Worm (Caenorhabditis elegans) whole organism, late embryonic: ENCODE data around the gene lec-11.

ENCODE experiments used
- C08G9.2 ChIP-seq: sonication (generic microtip); optimal IDR thresholded peaks from 2 replicates; lab custom pipeline; 2016; ENCODE audit warnings: mild to moderate bottlenecking, missing genetic modification characterization, moderate library complexity, missing compliant biosample characterization
- C38D4.7 ChIP-seq: fragments of 200-800 bp; sonication (Bioruptor generic); optimal IDR thresholded peaks from 2 replicates; lab custom pipeline; 2018; ENCODE audit warnings: mild to moderate bottlenecking, missing genetic modification characterization, moderate library complexity, missing compliant biosample characterization
- K09A11.1 ChIP-seq: sonication (generic microtip); optimal IDR thresholded peaks from 2 replicates; lab custom pipeline; 2017; ENCODE audit warnings: antibody characterized with exemption, mild to moderate bottlenecking, missing genetic modification characterization, missing compliant biosample characterization; ENCODE audit not compliant: insufficient read depth
- ceh-22 ChIP-seq: sonication (generic microtip); optimal IDR thresholded peaks from 2 replicates; lab custom pipeline; 2017; ENCODE audit warnings: missing biosample characterization, missing genetic modification characterization
- ceh-31 ChIP-seq: sonication (generic microtip); optimal IDR thresholded peaks from 2 replicates; lab custom pipeline; 2016; ENCODE audit warnings: missing genetic modification characterization, missing compliant biosample characterization
- ceh-34 ChIP-seq: sonication (generic microtip); optimal IDR thresholded peaks from 2 replicates; lab custom pipeline; 2016; ENCODE audit warnings: mild to moderate bottlenecking, missing genetic modification characterization, missing compliant biosample characterization
- ceh-48 ChIP-seq: sonication (generic microtip); optimal IDR thresholded peaks from 2 replicates; lab custom pipeline; 2016; ENCODE audit warnings: missing genetic modification characterization, inconsistent platforms, missing compliant biosample characterization
- ceh-6 ChIP-seq: fragments of 200-800 bp; sonication (Bioruptor generic); optimal IDR thresholded peaks from 2 replicates; lab custom pipeline; 2018; ENCODE audit warnings: mild to moderate bottlenecking, missing genetic modification characterization, missing compliant biosample characterization
- elt-2 ChIP-seq: sonication (generic microtip); optimal IDR thresholded peaks from 2 replicates; lab custom pipeline; 2016; ENCODE audit warnings: missing genetic modification reagents, missing genetic modification characterization, missing compliant biosample characterization
- ets-4 ChIP-seq: sonication (generic microtip); optimal IDR thresholded peaks from 2 replicates; lab custom pipeline; 2016; ENCODE audit warnings: missing genetic modification characterization, missing compliant biosample characterization
- eyg-1 ChIP-seq: sonication (generic microtip); optimal IDR thresholded peaks from 2 replicates; lab custom pipeline; 2016; ENCODE audit warnings: missing genotype, missing genetic modification characterization, missing compliant biosample characterization
- hlh-15 ChIP-seq: sonication (generic microtip); optimal IDR thresholded peaks from 2 replicates; lab custom pipeline; 2016; ENCODE audit warnings: missing genetic modification characterization, missing compliant biosample characterization
- hlh-30 ChIP-seq: sonication (generic microtip); optimal IDR thresholded peaks from 2 replicates; lab custom pipeline; 2017; ENCODE audit warnings: antibody characterized with exemption, missing genetic modification characterization, missing compliant biosample characterization; ENCODE audit not compliant: insufficient read depth
- hlh-8 ChIP-seq: sonication (generic microtip); optimal IDR thresholded peaks from 2 replicates; lab custom pipeline; 2016; ENCODE audit warnings: missing genotype, missing genetic modification characterization, missing compliant biosample characterization
- lin-11 ChIP-seq: fragments of 200-800 bp; sonication (Bioruptor generic); optimal IDR thresholded peaks from 2 replicates; lab custom pipeline; 2018; ENCODE audit warnings: mild to moderate bottlenecking, missing genetic modification characterization, missing compliant biosample characterization
- madf-2 ChIP-seq: sonication (generic microtip); optimal IDR thresholded peaks from 2 replicates; lab custom pipeline; 2017; ENCODE audit warnings: missing genetic modification characterization, missing compliant biosample characterization
- nfya-1 ChIP-seq: sonication (generic microtip); optimal IDR thresholded peaks from 2 replicates; lab custom pipeline; 2017; ENCODE audit warnings: missing genetic modification characterization, mild to moderate bottlenecking, missing compliant biosample characterization, antibody characterized with exemption, moderate library complexity
- npax-4 ChIP-seq: sonication (generic microtip); optimal IDR thresholded peaks from 2 replicates; lab custom pipeline; 2016; ENCODE audit warnings: missing genetic modification characterization, missing compliant biosample characterization
- pat-9 ChIP-seq: fragments of 200-800 bp; sonication (Bioruptor generic); optimal IDR thresholded peaks from 2 replicates; lab custom pipeline; 2018; ENCODE audit warnings: mild to moderate bottlenecking, missing genetic modification characterization, moderate library complexity, missing compliant biosample characterization
- pax-1 ChIP-seq: fragments of 150-350 bp; optimal IDR thresholded peaks from 2 replicates; lab custom pipeline; 2014; ENCODE audit warnings: missing biosample characterization, missing genetic modification characterization
- pqm-1 ChIP-seq: sonication (generic microtip); optimal IDR thresholded peaks from 2 replicates; lab custom pipeline; 2016; ENCODE audit warnings: missing genetic modification characterization, missing compliant biosample characterization
- ref-2 ChIP-seq: sonication (generic microtip); optimal IDR thresholded peaks from 2 replicates; lab custom pipeline; 2016; ENCODE audit warnings: missing genetic modification characterization, missing compliant biosample characterization
- tbx-2 ChIP-seq: sonication (generic microtip); optimal IDR thresholded peaks from 2 replicates; lab custom pipeline; 2016; ENCODE audit warnings: missing genetic modification characterization, missing compliant biosample characterization
- unc-42 ChIP-seq: sonication (generic microtip); optimal IDR thresholded peaks from 2 replicates; lab custom pipeline; 2016; ENCODE audit warnings: missing genotype, missing genetic modification characterization, missing compliant biosample characterization
- ztf-16 ChIP-seq: sonication (generic microtip); optimal IDR thresholded peaks from 2 replicates; lab custom pipeline; 2017; ENCODE audit warnings: missing genetic modification characterization, missing compliant biosample characterization

The lec-11 gene

ce11 chrIV:6556624-6557368 is 33.2 kb downstream of the lec-11 start, which contains the start of gene try-3 (continued):
- TF ChIP-seq ceh-31, result peak; percentile 71
- TF ChIP-seq tbx-2 (tag; lab: Kevin White, UChicago), result peak; percentile 49
- peak; percentile 24 for TF ChIP-seq K09A11.1
- peak; percentile 58 for TF ChIP-seq ceh-6 (GFP tag; lab: Kevin White, UChicago)
- peak; percentile 36 for TF ChIP-seq eyg-1 (tag; lab: Kevin White, UChicago)
- TF ChIP-seq C38D4.7, result peak; percentile 34
- TF ChIP-seq hlh-15 (tag; lab: Kevin White, UChicago), result no peak
- TF ChIP-seq nfya-1 (tag; lab: Kevin White, UChicago), result peak; percentile 58
- peak; percentile 50 for TF ChIP-seq pat-9 (tag; lab: Kevin White, UChicago)
- no peak for TF ChIP-seq ceh-48 (tag; lab: Kevin White, UChicago)
- TF ChIP-seq lin-11, result peak; percentile 56
- TF ChIP-seq ceh-34 (tag; lab: Kevin White, UChicago), result peak; percentile 24
- TF ChIP-seq hlh-8 (tag; lab: Kevin White, UChicago), result peak; percentile 5
- peak; percentile 17 for TF ChIP-seq C08G9.2 (tag; lab: Kevin White, UChicago)

DNA sequence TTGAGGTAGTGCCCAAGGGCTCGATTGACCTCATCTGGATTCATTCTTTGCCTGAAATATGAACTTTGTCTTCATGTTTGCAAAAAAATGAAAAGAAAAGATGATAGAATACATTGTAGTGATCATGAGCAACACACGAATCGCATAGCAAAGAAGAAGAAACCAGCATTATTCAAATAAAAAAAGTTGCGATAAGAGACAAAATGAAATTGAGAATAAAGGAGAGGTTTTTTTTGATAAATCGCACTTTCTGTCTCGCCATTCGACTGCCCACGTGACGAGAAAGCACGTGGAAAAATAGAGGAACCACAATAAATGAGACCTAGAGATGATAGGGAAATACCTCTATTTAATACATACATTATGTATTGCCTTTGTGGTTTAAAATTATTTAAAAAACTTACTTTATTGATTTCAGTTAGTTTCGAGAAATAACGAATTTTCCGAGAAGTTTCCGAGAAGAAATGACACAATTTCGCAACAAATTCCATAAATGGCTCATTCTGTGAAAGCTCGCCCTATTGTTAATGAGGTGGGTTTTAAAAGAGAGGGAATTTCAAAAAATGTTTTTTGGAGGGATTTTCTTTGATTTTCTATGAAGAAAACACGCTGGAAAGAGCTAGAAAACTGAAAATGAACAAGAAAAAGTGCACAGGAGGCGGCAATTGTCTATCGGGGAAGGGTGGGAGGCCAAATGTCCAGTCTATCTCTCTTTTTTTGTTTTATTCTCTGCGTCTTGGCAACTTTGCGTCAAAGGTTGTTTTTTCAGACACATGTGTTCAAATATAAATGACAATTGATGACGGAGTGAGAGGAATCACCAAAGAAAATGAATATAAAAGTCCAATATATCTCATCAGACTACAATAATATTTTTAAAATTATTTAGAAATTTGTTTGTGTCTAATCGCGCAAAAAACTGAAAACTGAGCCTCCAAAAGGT is 34.3 kb downstream of the lec-11 start, which contains the start of gene paqr-1:
TSS of gene paqr-1 (minus strand) at position 51 of the 943 bp plus-strand sequence.
- TF ChIP-seq unc-42 (tag; lab: Kevin White, UChicago) (peak; percentile 15), ceh-31 (peak; percentile 21), hlh-30 (tag; lab: Kevin White, UChicago) (peak; percentile 50), C08G9.2 (tag; lab: Kevin White, UChicago) (no peak)

- TF ChIP-seq K09A11.1 (no peak), unc-42 (tag; lab: Kevin White, UChicago) (no peak), eyg-1 (tag; lab: Kevin White, UChicago) (no peak), elt-2 (tag; lab: Kevin White, UChicago) (peak; percentile 86), pqm-1 (tag; lab: Kevin White, UChicago) (no peak), pax-1 (tag; lab: Kevin White, UChicago) (no peak), npax-4 (tag; lab: Kevin White, UChicago) (no peak)
- TF ChIP-seq, all 69 proteins: peak for 1
These were observed 35.1 kb downstream of the lec-11 start for ce11 chrIV:6554865-6555264.

ce11 chrIV:6552036-6552435 is 37.9 kb downstream of the lec-11 start:
- TF ChIP-seq madf-2 (tag; lab: Kevin White, UChicago), result no peak
- no peak for TF ChIP-seq ceh-22

ce11 chrIV:6548609-6549008 is 41.3 kb downstream of the lec-11 start, which contains the start of gene fan-1:
Gene fan-1 (plus strand): TSS chrIV:6548686.
- TF ChIP-seq ref-2 (tag; lab: Kevin White, UChicago) (no peak), ets-4 (tag; lab: Kevin White, UChicago) (peak; percentile 8), nfya-1 (tag; lab: Kevin White, UChicago) (peak; percentile 26), pqm-1 (tag; lab: Kevin White, UChicago) (no peak), pat-9 (tag; lab: Kevin White, UChicago) (no peak)

- no peak for TF ChIP-seq ztf-16 (tag; lab: Kevin White, UChicago)
- peak; percentile 27 for TF ChIP-seq unc-42 (tag; lab: Kevin White, UChicago)
These were observed 42.6 kb downstream of the lec-11 start for ce11 chrIV:6547397-6547796.
